Worm (Caenorhabditis elegans) whole organism, mixed stage, embryonic: ENCODE measurements around the gene F16G10.3.

Experiments
- M03D4.4 ChIP-seq: sonication (generic microtip); optimal IDR thresholded peaks from 2 replicates; lab custom pipeline; 2017; ENCODE audit warnings: mild to moderate bottlenecking, missing genetic modification characterization, missing compliant biosample characterization
- bed-3 ChIP-seq: fragments of 200-800 bp; sonication (Bioruptor generic); optimal IDR thresholded peaks from 3 replicates; lab custom pipeline; 2018; ENCODE audit warnings: mild to moderate bottlenecking, missing genetic modification characterization, moderate library complexity, missing compliant biosample characterization
- blmp-1 ChIP-seq: fragments of 150-350 bp; optimal IDR thresholded peaks from 2 replicates; lab custom pipeline; 2014; ENCODE audit warnings: missing biosample characterization, missing genetic modification characterization
- ceh-39 ChIP-seq: fragments of 150-350 bp; optimal IDR thresholded peaks from 2 replicates; lab custom pipeline; 2014; ENCODE audit warnings: missing biosample characterization, missing genetic modification characterization
- ceh-43 ChIP-seq: fragments of 200-800 bp; sonication (Bioruptor generic); optimal IDR thresholded peaks from 2 replicates; lab custom pipeline; 2018; ENCODE audit warnings: mild to moderate bottlenecking, missing genetic modification characterization, moderate library complexity, missing compliant biosample characterization
- ceh-83 ChIP-seq: fragments of 200-800 bp; sonication (Bioruptor generic); optimal IDR thresholded peaks from 2 replicates; lab custom pipeline; 2018; ENCODE audit warnings: mild to moderate bottlenecking, missing genetic modification characterization, missing compliant biosample characterization
- cnd-1 ChIP-seq: fragments of 200-800 bp; sonication (Bioruptor generic); optimal IDR thresholded peaks from 2 replicates; lab custom pipeline; 2018; ENCODE audit warnings: mild to moderate bottlenecking, missing genetic modification characterization, missing compliant biosample characterization
- drap-1 ChIP-seq: fragments of 200-800 bp; sonication (Bioruptor generic); optimal IDR thresholded peaks from 3 replicates; lab custom pipeline; 2018; ENCODE audit warnings: mild to moderate bottlenecking, missing genetic modification characterization, missing compliant biosample characterization
- elt-1 ChIP-seq: sonication (generic microtip); optimal IDR thresholded peaks from 2 replicates; lab custom pipeline; 2017; ENCODE audit warnings: missing genetic modification characterization, mild to moderate bottlenecking, missing compliant biosample characterization, antibody characterized with exemption, moderate library complexity, borderline replicate concordance; ENCODE audit not compliant: insufficient read depth
- elt-3 ChIP-seq: fragments of 150-350 bp; optimal IDR thresholded peaks from 2 replicates; lab custom pipeline; 2014; ENCODE audit warnings: missing biosample characterization, missing genetic modification characterization
- ham-2 ChIP-seq: fragments of 200-800 bp; sonication (Bioruptor generic); optimal IDR thresholded peaks from 2 replicates; lab custom pipeline; 2018; ENCODE audit warnings: mild to moderate bottlenecking, missing genetic modification characterization, missing compliant biosample characterization
- hlh-1 ChIP-seq: fragments of 150-350 bp; optimal IDR thresholded peaks from 2 replicates; lab custom pipeline; 2014; ENCODE audit warnings: missing biosample characterization, missing genetic modification reagents, missing genetic modification characterization
- lin-13 ChIP-seq: fragments of 150-350 bp; optimal IDR thresholded peaks from 2 replicates; lab custom pipeline; 2014; ENCODE audit warnings: missing biosample characterization, missing genetic modification characterization
- lin-32 ChIP-seq: fragments of 200-800 bp; sonication (Bioruptor generic); optimal IDR thresholded peaks from 2 replicates; lab custom pipeline; 2018; ENCODE audit warnings: mild to moderate bottlenecking, missing genetic modification characterization, missing compliant biosample characterization
- lsy-2 ChIP-seq: fragments of 150-350 bp; optimal IDR thresholded peaks from 2 replicates; lab custom pipeline; 2014; ENCODE audit warnings: missing biosample characterization, missing genetic modification characterization
- mab-5 ChIP-seq: fragments of 150-350 bp; optimal IDR thresholded peaks from 2 replicates; lab custom pipeline; 2014; ENCODE audit warnings: missing biosample characterization, missing genetic modification characterization
- mep-1 ChIP-seq: fragments of 150-350 bp; optimal IDR thresholded peaks from 2 replicates; lab custom pipeline; 2017; ENCODE audit warnings: missing biosample characterization, missing genetic modification reagents, missing genetic modification characterization, inconsistent platforms
- mls-2 ChIP-seq: sonication (generic microtip); optimal IDR thresholded peaks from 2 replicates; lab custom pipeline; 2016; ENCODE audit warnings: mild to moderate bottlenecking, missing genetic modification characterization, moderate library complexity, missing compliant biosample characterization
- nhr-2 ChIP-seq: fragments of 150-350 bp; optimal IDR thresholded peaks from 2 replicates; lab custom pipeline; 2014; ENCODE audit warnings: missing biosample characterization, missing genetic modification characterization
- nhr-237 ChIP-seq: fragments of 150-350 bp; optimal IDR thresholded peaks from 2 replicates; lab custom pipeline; 2014; ENCODE audit warnings: missing biosample characterization, missing genetic modification characterization
- nhr-28 ChIP-seq: fragments of 150-350 bp; optimal IDR thresholded peaks from 2 replicates; lab custom pipeline; 2014; ENCODE audit warnings: missing biosample characterization, missing genetic modification characterization
- nhr-76 ChIP-seq: sonication (generic microtip); optimal IDR thresholded peaks from 2 replicates; lab custom pipeline; 2017; ENCODE audit warnings: missing biosample characterization, missing genetic modification characterization
- pha-4 ChIP-seq: fragments of 150-350 bp; optimal IDR thresholded peaks from 2 replicates; lab custom pipeline; 2018; ENCODE audit warnings: missing biosample characterization, missing genetic modification reagents, missing genetic modification characterization
- sem-2 ChIP-seq: fragments of 200-800 bp; sonication (Bioruptor generic); optimal IDR thresholded peaks from 2 replicates; lab custom pipeline; 2018; ENCODE audit warnings: mild to moderate bottlenecking, missing genetic modification characterization, missing compliant biosample characterization
- snpc-4 ChIP-seq: fragments of 150-350 bp; optimal IDR thresholded peaks from 2 replicates; lab custom pipeline; 2014; ENCODE audit warnings: missing biosample characterization, missing genetic modification characterization
- sptf-1 ChIP-seq: sonication (generic microtip); optimal IDR thresholded peaks from 2 replicates; lab custom pipeline; 2017; ENCODE audit warnings: mild to moderate bottlenecking, missing genetic modification characterization, moderate library complexity, missing compliant biosample characterization
- tbx-8 ChIP-seq: fragments of 200-800 bp; sonication (Bioruptor generic); optimal IDR thresholded peaks from 2 replicates; lab custom pipeline; 2018; ENCODE audit warnings: mild to moderate bottlenecking, missing genetic modification characterization, moderate library complexity, missing compliant biosample characterization
- unc-120 ChIP-seq: sonication (generic microtip); optimal IDR thresholded peaks from 2 replicates; lab custom pipeline; 2017; ENCODE audit warnings: missing genetic modification characterization, missing compliant biosample characterization; ENCODE audit not compliant: poor library complexity, severe bottlenecking
- unc-39 ChIP-seq: fragments of 150-350 bp; optimal IDR thresholded peaks from 2 replicates; lab custom pipeline; 2014; ENCODE audit warnings: missing biosample characterization, missing genetic modification characterization
- unc-62 ChIP-seq: fragments of 150-350 bp; optimal IDR thresholded peaks from 2 replicates; lab custom pipeline; 2014; ENCODE audit warnings: missing biosample characterization, missing genetic modification reagents, missing genetic modification characterization
- zip-8 ChIP-seq: fragments of 150-350 bp; optimal IDR thresholded peaks from 2 replicates; lab custom pipeline; 2014; ENCODE audit warnings: missing biosample characterization, missing genetic modification characterization
- ztf-11 ChIP-seq: fragments of 150-350 bp; optimal IDR thresholded peaks from 2 replicates; lab custom pipeline; 2014; ENCODE audit warnings: missing biosample characterization, missing genetic modification characterization

Gene F16G10.3

DNA sequence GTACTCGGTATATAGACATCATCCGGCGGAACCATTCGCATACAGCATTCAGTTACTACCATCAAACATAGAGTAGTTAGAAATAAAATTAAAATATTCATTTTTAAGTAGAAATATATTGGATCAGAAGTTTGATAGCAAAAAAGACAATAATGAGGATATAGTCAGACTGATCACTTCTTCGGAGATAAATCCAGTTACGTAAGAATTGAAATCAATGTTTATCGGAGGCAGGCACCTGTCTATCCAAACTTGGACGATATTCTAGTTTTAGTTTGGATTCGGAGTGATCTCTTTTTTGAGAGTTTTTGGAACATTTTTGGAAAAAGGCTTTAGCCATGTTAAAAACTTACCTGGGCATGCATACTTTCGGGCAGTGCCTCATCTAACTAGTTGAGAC, 11.1 kb downstream of the F16G10.3 start, which contains the start of gene F16G10.8:
Gene F16G10.8 (minus strand): TSS at position 101 of the 400 bp plus-strand sequence.
- TF ChIP-seq cnd-1 (tag; lab: Kevin White, UChicago) (no peak), sem-2 (GFP tag; lab: Kevin White, UChicago) (no peak), zip-8 (tag; lab: Kevin White, UChicago) (no peak), ceh-83 (GFP tag; lab: Kevin White, UChicago) (no peak), mab-5 (no peak), pha-4 (tag; lab: Kevin White, UChicago) (no peak), M03D4.4 (tag; lab: Kevin White, UChicago) (no peak), nhr-76 (no peak), unc-39 (no peak), ham-2 (GFP tag; lab: Kevin White, UChicago) (no peak), mls-2 (tag; lab: Kevin White, UChicago) (no peak), ceh-43 (no peak), drap-1 (GFP tag; lab: Kevin White, UChicago) (no peak), lsy-2 (tag; lab: Kevin White, UChicago) (no peak), blmp-1 (tag; lab: Kevin White, UChicago) (no peak)

DNA sequence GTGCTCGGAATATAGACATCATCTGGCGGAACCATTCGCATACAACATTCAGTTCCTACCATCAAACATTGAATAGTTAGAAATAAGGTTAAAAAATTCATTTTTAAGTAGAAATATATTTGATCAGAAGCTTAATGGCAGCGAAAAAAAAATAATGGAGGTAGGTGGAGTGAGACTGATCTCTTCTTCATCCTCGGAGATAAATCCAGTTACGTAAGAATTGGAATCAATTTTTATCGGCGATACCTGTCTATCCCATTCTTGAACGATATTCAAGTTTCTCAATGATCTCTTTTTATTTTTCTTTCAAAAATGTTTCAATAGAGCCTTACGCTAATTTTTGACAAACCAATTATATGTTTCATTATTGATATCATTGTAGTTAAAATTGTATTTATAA, 13.3 kb downstream of the F16G10.3 start, which contains the start of gene F16G10.9:
Gene F16G10.9 (minus strand): TSS at position 101 of the 400 bp plus-strand sequence.
- no peak for TF ChIP-seq lin-32 (GFP tag; lab: Kevin White, UChicago)
- TF ChIP-seq hlh-1 (tag; lab: Kevin White, UChicago), result no peak
- TF ChIP-seq unc-62, result no peak
- TF ChIP-seq unc-120 (tag; lab: Kevin White, UChicago), result no peak
- TF ChIP-seq nhr-237 (tag; lab: Kevin White, UChicago), result no peak
- no peak for TF ChIP-seq elt-3 (tag; lab: Kevin White, UChicago)
- no peak for TF ChIP-seq ceh-39

DNA sequence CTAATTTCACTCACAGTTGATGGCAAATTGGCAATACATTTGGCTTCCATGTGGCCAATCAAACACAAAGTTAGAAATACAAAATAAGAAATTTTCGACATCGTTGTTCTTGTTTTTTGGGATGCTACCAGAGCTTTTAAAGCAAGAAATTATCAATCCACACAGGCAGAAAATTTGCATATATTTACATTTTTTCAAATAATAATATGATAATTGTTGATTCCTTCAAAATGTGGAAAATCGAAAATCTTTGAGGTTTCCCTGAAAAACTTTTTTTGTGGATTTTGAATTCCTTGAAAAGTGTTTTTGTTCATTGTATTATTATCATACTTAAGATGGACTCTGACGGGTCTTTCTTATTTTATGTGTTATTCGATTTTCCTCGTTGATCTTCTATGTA, 18.7 kb downstream of the F16G10.3 start, which contains the start of gene F16G10.10:
Gene F16G10.10 (minus strand): TSS at position 101 of the 400 bp plus-strand sequence.
- TF ChIP-seq nhr-76 (no peak), sem-2 (GFP tag; lab: Kevin White, UChicago) (no peak), ztf-11 (no peak), ceh-43 (no peak), unc-62 (no peak), ceh-39 (no peak), elt-1 (tag; lab: Kevin White, UChicago) (no peak), lsy-2 (tag; lab: Kevin White, UChicago) (no peak), zip-8 (tag; lab: Kevin White, UChicago) (no peak), bed-3 (no peak), elt-3 (tag; lab: Kevin White, UChicago) (no peak), mls-2 (tag; lab: Kevin White, UChicago) (no peak), nhr-28 (tag; lab: Kevin White, UChicago) (no peak), hlh-1 (tag; lab: Kevin White, UChicago) (no peak), blmp-1 (tag; lab: Kevin White, UChicago) (no peak), M03D4.4 (tag; lab: Kevin White, UChicago) (no peak), lin-13 (tag; lab: Kevin White, UChicago) (no peak)
- TF ChIP-seq, all 35 proteins: peak for 0

DNA sequence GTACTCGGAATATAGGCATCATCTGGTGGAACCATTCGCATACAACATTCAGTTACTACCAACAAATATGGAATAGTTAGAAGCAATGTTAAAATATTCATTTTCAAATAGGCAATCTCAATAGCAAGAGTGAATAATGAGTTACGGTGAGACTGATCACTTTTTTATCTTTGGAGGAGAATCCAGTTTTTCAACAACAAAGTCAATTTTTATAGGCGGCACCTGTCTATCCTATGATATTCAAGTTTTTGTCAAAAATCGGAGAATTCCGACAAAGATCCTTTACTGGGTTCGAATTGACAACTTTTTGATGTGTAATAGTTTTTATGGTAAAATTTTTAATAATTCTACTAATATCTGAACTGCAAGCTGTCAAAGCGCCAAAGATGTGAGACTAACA, 21.6 kb downstream of the F16G10.3 start, which contains the start of gene F16G10.11:
Gene F16G10.11 (minus strand): TSS at position 101 of the 400 bp plus-strand sequence.
- no peak for TF ChIP-seq pha-4 (tag; lab: Kevin White, UChicago)
- no peak for TF ChIP-seq sptf-1 (tag; lab: Kevin White, UChicago)
- no peak for TF ChIP-seq snpc-4 (tag; lab: Kevin White, UChicago)
- TF ChIP-seq nhr-76, result no peak
- TF ChIP-seq lsy-2 (tag; lab: Kevin White, UChicago), result no peak
- no peak for TF ChIP-seq nhr-237 (tag; lab: Kevin White, UChicago)
- no peak for TF ChIP-seq bed-3
- TF ChIP-seq tbx-8 (GFP tag; lab: Kevin White, UChicago), result no peak
- no peak for TF ChIP-seq unc-39
- TF ChIP-seq mep-1 (tag; lab: Kevin White, UChicago), result no peak
- no peak for TF ChIP-seq cnd-1 (tag; lab: Kevin White, UChicago)
- no peak for TF ChIP-seq unc-62
- TF ChIP-seq drap-1 (GFP tag; lab: Kevin White, UChicago), result no peak
- TF ChIP-seq lin-32 (GFP tag; lab: Kevin White, UChicago), result no peak
- no peak for TF ChIP-seq hlh-1 (tag; lab: Kevin White, UChicago)
- TF ChIP-seq nhr-2 (tag; lab: Kevin White, UChicago), result no peak
- TF ChIP-seq zip-8 (tag; lab: Kevin White, UChicago), result no peak
- TF ChIP-seq nhr-28 (tag; lab: Kevin White, UChicago), result no peak
- TF ChIP-seq ham-2 (GFP tag; lab: Kevin White, UChicago), result no peak
